Fruit fly (Drosophila melanogaster) whole organism, prepupa: ENCODE measurements around the gene CAH1.

Experiments
- Blimp-1 ChIP-seq: fragments of 200-800 bp; sonication (Bioruptor generic); optimal IDR thresholded peaks from 3 replicates; lab custom pipeline; 2017; ENCODE audit warnings: missing biosample characterization, missing genetic modification characterization, mild to moderate bottlenecking, moderate library complexity, missing genetic modification reagents
- CG10669 ChIP-seq: fragments of 200-800 bp; sonication (Bioruptor generic); optimal IDR thresholded peaks from 3 replicates; lab custom pipeline; 2018; ENCODE audit warnings: missing biosample characterization, mild to moderate bottlenecking, missing genetic modification characterization, moderate library complexity
- CG11294 ChIP-seq: fragments of 200-800 bp; sonication (Bioruptor generic); IDR thresholded peaks from 2 replicates; pipeline ENCODE4 v1.3.6; 2022; ENCODE audit warnings: missing biosample characterization, missing genetic modification characterization
- CG11902 ChIP-seq: fragments of 200-800 bp; sonication (Bioruptor generic); optimal IDR thresholded peaks from 3 replicates; lab custom pipeline; 2016; ENCODE audit warnings: missing biosample characterization, missing genetic modification characterization
- CG15336 ChIP-seq: fragments of 200-800 bp; sonication (Bioruptor generic); IDR thresholded peaks from 2 replicates; pipeline ENCODE4 v1.3.6; 2022; ENCODE audit warnings: missing biosample characterization, missing genetic modification characterization
- CG1621 ChIP-seq: fragments of 200-800 bp; sonication (Bioruptor generic); optimal IDR thresholded peaks from 3 replicates; lab custom pipeline; 2018; ENCODE audit warnings: missing biosample characterization, mild to moderate bottlenecking, missing genetic modification characterization
- CG16779 ChIP-seq: fragments of 200-800 bp; sonication (Bioruptor generic); optimal IDR thresholded peaks from 3 replicates; lab custom pipeline; 2017; ENCODE audit warnings: missing biosample characterization, mild to moderate bottlenecking, missing genetic modification characterization
- CG3032 ChIP-seq: fragments of 200-800 bp; optimal IDR thresholded peaks from 2 replicates; lab custom pipeline; 2019; ENCODE audit warnings: missing biosample characterization, mild to moderate bottlenecking, missing genetic modification characterization, moderate library complexity
- CG31627 ChIP-seq: fragments of 200-800 bp; sonication (Bioruptor generic); optimal IDR thresholded peaks from 3 replicates; lab custom pipeline; 2016; ENCODE audit warnings: missing biosample characterization, missing genetic modification characterization
- CG32006 ChIP-seq: fragments of 200-800 bp; sonication (Bioruptor generic); optimal IDR thresholded peaks from 3 replicates; lab custom pipeline; 2017; ENCODE audit warnings: missing biosample characterization, mild to moderate bottlenecking, missing genetic modification characterization
- CG3919 ChIP-seq: fragments of 200-800 bp; sonication (Bioruptor generic); optimal IDR thresholded peaks from 3 replicates; lab custom pipeline; 2016; ENCODE audit warnings: missing biosample characterization, missing genetic modification characterization
- CG4318 ChIP-seq: fragments of 200-800 bp; sonication (Bioruptor generic); optimal IDR thresholded peaks from 3 replicates; lab custom pipeline; 2017; ENCODE audit warnings: missing biosample characterization, mild to moderate bottlenecking, missing genetic modification characterization
- CG6163 ChIP-seq: fragments of 200-800 bp; sonication (Bioruptor generic); IDR thresholded peaks from 3 replicates; pipeline ENCODE4 v1.3.6; 2022; ENCODE audit warnings: missing biosample characterization, missing genetic modification characterization
- CG6276 ChIP-seq: fragments of 200-800 bp; sonication (Bioruptor generic); optimal IDR thresholded peaks from 2 replicates; lab custom pipeline; 2017; ENCODE audit warnings: missing biosample characterization, mild to moderate bottlenecking, missing genetic modification characterization
- CG6792 ChIP-seq: fragments of 200-800 bp; sonication (Bioruptor generic); optimal IDR thresholded peaks from 3 replicates; lab custom pipeline; 2016; ENCODE audit warnings: missing biosample characterization, missing genetic modification characterization
- CG6808 ChIP-seq: fragments of 200-800 bp; sonication (Bioruptor generic); optimal IDR thresholded peaks from 3 replicates; lab custom pipeline; 2017; ENCODE audit warnings: missing biosample characterization, missing genetic modification characterization, mild to moderate bottlenecking, moderate library complexity, missing genetic modification reagents
- CG6854 ChIP-seq: fragments of 200-800 bp; sonication (Bioruptor generic); optimal IDR thresholded peaks from 2 replicates; lab custom pipeline; 2017; ENCODE audit warnings: missing biosample characterization, mild to moderate bottlenecking, missing genetic modification characterization
- CG7368 ChIP-seq: fragments of 200-800 bp; sonication (Bioruptor generic); optimal IDR thresholded peaks from 3 replicates; lab custom pipeline; 2016; ENCODE audit warnings: missing biosample characterization, missing genetic modification characterization
- CG8319 ChIP-seq: fragments of 200-800 bp; sonication (Bioruptor generic); optimal IDR thresholded peaks from 3 replicates; lab custom pipeline; 2016; ENCODE audit warnings: missing biosample characterization, missing genetic modification characterization
- CG9139 ChIP-seq: fragments of 200-800 bp; sonication (Bioruptor generic); optimal IDR thresholded peaks from 3 replicates; lab custom pipeline; 2017; ENCODE audit warnings: missing biosample characterization, mild to moderate bottlenecking, missing genetic modification characterization
- Eip75B ChIP-seq: fragments of 200-800 bp; sonication (Bioruptor generic); optimal IDR thresholded peaks from 3 replicates; lab custom pipeline; 2016; ENCODE audit warnings: missing biosample characterization, missing genetic modification characterization
- Eip78C ChIP-seq: fragments of 200-800 bp; sonication (Bioruptor generic); peaks from one replicate; lab custom pipeline; 2016; ENCODE audit warnings: missing biosample characterization, missing genetic modification characterization
- Eip93F ChIP-seq: fragments of 200-800 bp; sonication (Bioruptor generic); optimal IDR thresholded peaks from 2 replicates; lab custom pipeline; 2016; ENCODE audit warnings: missing biosample characterization, mild to moderate bottlenecking, missing genetic modification characterization
- Ets96B ChIP-seq: fragments of 200-800 bp; optimal IDR thresholded peaks from 2 replicates; lab custom pipeline; 2019; ENCODE audit warnings: missing biosample characterization, mild to moderate bottlenecking, missing genetic modification characterization, moderate library complexity
- Hr4 ChIP-seq: fragments of 200-800 bp; sonication (Bioruptor generic); optimal IDR thresholded peaks from 3 replicates; lab custom pipeline; 2016; ENCODE audit warnings: missing biosample characterization, missing genetic modification characterization
- Lpt ChIP-seq: fragments of 200-800 bp; sonication (Bioruptor generic); optimal IDR thresholded peaks from 3 replicates; lab custom pipeline; 2016; ENCODE audit warnings: missing biosample characterization, missing genetic modification characterization
- OdsH ChIP-seq: fragments of 200-800 bp; sonication (Bioruptor generic); optimal IDR thresholded peaks from 3 replicates; lab custom pipeline; 2016; ENCODE audit warnings: missing biosample characterization, missing genetic modification characterization
- Sox15 ChIP-seq: fragments of 200-800 bp; sonication (Bioruptor generic); optimal IDR thresholded peaks from 3 replicates; lab custom pipeline; 2016; ENCODE audit warnings: missing biosample characterization, missing genetic modification characterization
- achi ChIP-seq: fragments of 200-800 bp; sonication (Bioruptor generic); optimal IDR thresholded peaks from 3 replicates; lab custom pipeline; 2016; ENCODE audit warnings: missing biosample characterization, missing genetic modification characterization
- cyc ChIP-seq: fragments of 200-800 bp; sonication (Bioruptor generic); optimal IDR thresholded peaks from 3 replicates; lab custom pipeline; 2016; ENCODE audit warnings: missing biosample characterization, missing genetic modification characterization
- dac ChIP-seq: fragments of 200-800 bp; sonication (Bioruptor generic); optimal IDR thresholded peaks from 2 replicates; lab custom pipeline; 2017; ENCODE audit warnings: missing biosample characterization, mild to moderate bottlenecking, missing genetic modification characterization
- eg ChIP-seq: fragments of 200-800 bp; sonication (Bioruptor generic); IDR thresholded peaks from 3 replicates; pipeline ENCODE4 v1.3.6; 2022; ENCODE audit warnings: missing biosample characterization, missing genetic modification characterization
- fd59A ChIP-seq: fragments of 200-800 bp; sonication (Bioruptor generic); optimal IDR thresholded peaks from 2 replicates; lab custom pipeline; 2017; ENCODE audit warnings: missing biosample characterization, mild to moderate bottlenecking, missing genetic modification characterization, missing genetic modification reagents
- fd85E ChIP-seq: fragments of 200-800 bp; sonication (Bioruptor generic); optimal IDR thresholded peaks from 3 replicates; lab custom pipeline; 2016; ENCODE audit warnings: missing biosample characterization, missing genetic modification characterization
- fkh ChIP-seq: fragments of 200-800 bp; sonication (Bioruptor generic); optimal IDR thresholded peaks from 3 replicates; lab custom pipeline; 2017; ENCODE audit warnings: missing biosample characterization, mild to moderate bottlenecking, missing genetic modification characterization, moderate library complexity
- lz ChIP-seq: fragments of 200-800 bp; sonication (Bioruptor generic); optimal IDR thresholded peaks from 3 replicates; lab custom pipeline; 2016; ENCODE audit warnings: missing biosample characterization, missing genetic modification characterization
- net ChIP-seq: fragments of 200-800 bp; sonication (Bioruptor generic); optimal IDR thresholded peaks from 3 replicates; lab custom pipeline; 2016; ENCODE audit warnings: missing biosample characterization, missing genetic modification characterization
- pdm3 ChIP-seq: fragments of 200-800 bp; sonication (Bioruptor generic); optimal IDR thresholded peaks from 3 replicates; lab custom pipeline; 2016; ENCODE audit warnings: missing biosample characterization, missing genetic modification characterization
- salr ChIP-seq, 2 experiments: fragments of 200-800 bp; sonication (Bioruptor generic); optimal IDR thresholded peaks; 3 replicates each; lab custom pipeline; 2016 to 2018; ENCODE audit warnings: missing biosample characterization in 2 of 2, missing genetic modification characterization in 2 of 2, mild to moderate bottlenecking in 1 of 2
- ss ChIP-seq, 2 experiments: fragments of 200-800 bp; sonication (Bioruptor generic); optimal IDR thresholded peaks; 2 replicates in 1 of 2; 3 replicates in 1 of 2; lab custom pipeline; 2017 to 2018; ENCODE audit warnings: mild to moderate bottlenecking in 2 of 2, missing biosample characterization in 2 of 2, missing genetic modification characterization in 2 of 2, moderate library complexity in 1 of 2
- svp ChIP-seq: fragments of 200-800 bp; sonication (Bioruptor generic); peaks from one replicate; lab custom pipeline; 2016; ENCODE audit warnings: missing biosample characterization, missing genetic modification characterization
- topi ChIP-seq: fragments of 200-800 bp; sonication (Bioruptor generic); optimal IDR thresholded peaks from 3 replicates; lab custom pipeline; 2016; ENCODE audit warnings: missing biosample characterization, missing genetic modification characterization
- vri ChIP-seq: fragments of 200-800 bp; sonication (Bioruptor generic); optimal IDR thresholded peaks from 3 replicates; lab custom pipeline; 2016; ENCODE audit warnings: missing biosample characterization, mild to moderate bottlenecking, missing genetic modification characterization

The CAH1 gene

dm6 chr2L:13802075-13802639 is 1.3 kb upstream of the CAH1 start:
- TF ChIP-seq Sox15 (GFP tag; lab: Kevin White, UChicago) (no peak), CG3032 (tag; lab: Kevin White, UChicago) (no peak), fkh (GFP tag; lab: Kevin White, UChicago) (no peak), Hr4 (GFP tag; lab: Kevin White, UChicago) (no peak), CG15336 (GFP tag; lab: Robert Waterston, UW) (no peak), svp (GFP tag; lab: Kevin White, UChicago) (no peak), CG4318 (GFP tag; lab: Kevin White, UChicago) (no peak), CG3919 (no peak), Lpt (no peak), CG32006 (GFP tag; lab: Kevin White, UChicago) (no peak), OdsH (GFP tag; lab: Kevin White, UChicago) (no peak), CG31627 (GFP tag; lab: Kevin White, UChicago) (no peak), CG11902 (no peak), achi (GFP tag; lab: Kevin White, UChicago) (no peak), Eip75B (GFP tag; lab: Kevin White, UChicago) (no peak), lz (GFP tag; lab: Kevin White, UChicago) (no peak), vri (no peak), salr (GFP tag; optimal IDR thresholded peaks at IDR 0.05; lab: Kevin White, UChicago) (no peak), fd59A (GFP tag; lab: Kevin White, UChicago) (no peak)
- TF ChIP-seq, all 60 proteins: peak for 0

DNA sequence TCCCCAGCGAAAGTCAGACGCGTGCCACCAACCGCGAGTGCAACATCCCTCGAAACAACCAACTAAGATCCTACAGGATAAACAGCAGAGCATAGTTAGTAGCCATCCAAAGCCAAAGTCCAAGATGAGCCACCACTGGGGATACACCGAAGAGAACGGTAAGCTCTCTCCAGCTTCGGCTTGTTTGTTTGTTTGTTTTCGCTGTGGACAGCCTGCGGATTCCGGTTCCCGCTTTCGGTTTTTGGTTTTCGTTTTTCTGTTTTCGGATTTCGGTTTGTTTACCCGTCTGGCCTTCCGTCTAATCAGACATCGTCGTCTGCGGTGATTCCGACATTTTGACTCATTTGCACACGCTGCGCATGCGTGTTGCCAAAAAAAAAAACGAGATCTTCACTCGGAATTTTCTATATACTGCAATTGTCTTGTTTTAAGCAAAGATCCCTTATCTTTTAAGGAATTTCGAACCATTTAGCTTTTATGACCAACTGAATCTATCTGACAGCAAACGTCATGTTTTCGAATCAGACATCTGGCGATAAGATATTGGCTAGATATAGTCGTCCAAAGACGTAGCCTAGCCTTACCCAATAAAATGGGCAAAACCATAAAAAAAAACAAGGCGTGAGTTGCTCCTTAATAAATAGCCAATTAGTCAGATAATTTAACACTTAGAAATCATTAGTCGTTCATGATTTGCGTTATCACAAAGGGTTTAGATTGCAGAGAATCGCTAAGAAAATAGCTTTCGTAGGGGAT is 557 bp downstream of the CAH1 start:
- TF ChIP-seq CG11902: no peak
- no peak for TF ChIP-seq CG15336 (GFP tag; lab: Robert Waterston, UW)
- TF ChIP-seq CG10669: no peak
- no peak for TF ChIP-seq cyc
- TF ChIP-seq CG16779: no peak
- TF ChIP-seq svp (GFP tag; lab: Kevin White, UChicago): no peak
- peak; percentile 28 for TF ChIP-seq fkh (GFP tag; lab: Kevin White, UChicago)
- TF ChIP-seq Ets96B (tag; lab: Kevin White, UChicago): no peak
- no peak for TF ChIP-seq Eip93F (GFP tag; lab: Kevin White, UChicago)
- TF ChIP-seq Eip78C (GFP tag; lab: Kevin White, UChicago): peak; percentile 53
- TF ChIP-seq CG6276 (GFP tag; lab: Kevin White, UChicago): peak; percentile 19
- peak; percentile 0 for TF ChIP-seq net (GFP tag; lab: Kevin White, UChicago)
- TF ChIP-seq eg: peak; percentile 9; the same call in 1 of the 3 replicates
- TF ChIP-seq Hr4 (GFP tag; lab: Kevin White, UChicago): no peak
- TF ChIP-seq CG4318 (GFP tag; lab: Kevin White, UChicago): no peak
- peak; percentile 28 for TF ChIP-seq Blimp-1 (GFP tag; lab: Kevin White, UChicago)
- peak; percentile 38 for TF ChIP-seq vri
- TF ChIP-seq CG6854 (GFP tag; lab: Kevin White, UChicago): peak; percentile 41
- peak in 1 of 2 experiments; percentile 16 for TF ChIP-seq ss (GFP tag; optimal IDR thresholded peaks at IDR 0.05; lab: Kevin White, UChicago)
- TF ChIP-seq CG6808 (GFP tag; lab: Kevin White, UChicago): peak; percentile 10

dm6 chr2L:13804561-13805067 is 1.2 kb downstream of the CAH1 start:
- TF ChIP-seq eg (peak; percentile 42; the same call in 1 of the 3 replicates), achi (GFP tag; lab: Kevin White, UChicago) (peak; percentile 13), pdm3 (GFP tag; lab: Kevin White, UChicago) (no peak), CG31627 (GFP tag; lab: Kevin White, UChicago) (no peak), CG6792 (GFP tag; lab: Kevin White, UChicago) (no peak), salr (GFP tag; optimal IDR thresholded peaks at IDR 0.05; lab: Kevin White, UChicago) (no peak), CG10669 (peak; percentile 13), CG11294 (GFP tag; lab: Robert Waterston, UW) (no peak), topi (no peak), CG4318 (GFP tag; lab: Kevin White, UChicago) (no peak), CG3032 (tag; lab: Kevin White, UChicago) (no peak), CG16779 (no peak), svp (GFP tag; lab: Kevin White, UChicago) (peak; percentile 80), dac (GFP tag; lab: Kevin White, UChicago) (no peak), CG7368 (GFP tag; lab: Kevin White, UChicago) (no peak), CG1621 (tag; lab: Kevin White, UChicago) (peak; percentile 71), cyc (no peak), CG32006 (GFP tag; lab: Kevin White, UChicago) (no peak), OdsH (GFP tag; lab: Kevin White, UChicago) (no peak), CG8319 (GFP tag; lab: Kevin White, UChicago) (no peak), vri (peak; percentile 6), Ets96B (tag; lab: Kevin White, UChicago) (no peak), Eip93F (GFP tag; lab: Kevin White, UChicago) (no peak), CG11902 (no peak), CG9139 (GFP tag; lab: Kevin White, UChicago) (peak; percentile 24), fd85E (GFP tag; lab: Kevin White, UChicago) (no peak), CG6163 (GFP tag; lab: Robert Waterston, UW) (no peak)
